Fruit fly (Drosophila melanogaster) whole organism, embryonic: ENCODE results near the gene snz.

ENCODE experiments used
- Bgb ChIP-seq: fragments of 200-800 bp; sonication (Bioruptor generic); IDR thresholded peaks from 2 replicates; pipeline ENCODE4 v1.3.6; 2022; ENCODE audit warnings: missing biosample characterization, missing genetic modification characterization; ENCODE audit not compliant: partially characterized antibody
- CG10147 ChIP-seq: fragments of 200-800 bp; sonication (Bioruptor generic); optimal IDR thresholded peaks from 2 replicates; lab custom pipeline; 2019; ENCODE audit warnings: missing biosample characterization, mild to moderate bottlenecking, missing genetic modification characterization, moderate library complexity
- CG11560 ChIP-seq: fragments of 200-800 bp; sonication (Bioruptor generic); IDR thresholded peaks from 3 replicates; pipeline ENCODE4 v1.3.6; 2022; ENCODE audit warnings: missing biosample characterization, missing genetic modification characterization
- CG13287 ChIP-seq: fragments of 200-800 bp; sonication (Bioruptor generic); IDR thresholded peaks from 2 replicates; pipeline ENCODE4 v1.3.6; 2022; ENCODE audit warnings: missing biosample characterization, missing genetic modification characterization; ENCODE audit not compliant: partially characterized antibody
- CG14014 ChIP-seq: fragments of 200-800 bp; sonication (Bioruptor generic); IDR thresholded peaks from 2 replicates; pipeline ENCODE4 v1.3.6; 2022; ENCODE audit warnings: missing biosample characterization, missing genetic modification characterization
- CG14710 ChIP-seq: fragments of 200-800 bp; sonication (Bioruptor generic); optimal IDR thresholded peaks from 3 replicates; lab custom pipeline; 2019; ENCODE audit warnings: missing biosample characterization, mild to moderate bottlenecking, missing genetic modification characterization, moderate library complexity
- CG14965 ChIP-seq: fragments of 200-800 bp; sonication (Bioruptor generic); optimal IDR thresholded peaks from 2 replicates; lab custom pipeline; 2016; ENCODE audit warnings: missing biosample characterization, missing genetic modification characterization, borderline replicate concordance
- CG16779 ChIP-seq: fragments of 200-800 bp; sonication (Bioruptor generic); IDR thresholded peaks from 2 replicates; pipeline ENCODE4 v1.3.6; 2022; ENCODE audit warnings: missing biosample characterization, missing genetic modification characterization
- CG1792 ChIP-seq: fragments of 200-800 bp; sonication (Bioruptor generic); optimal IDR thresholded peaks from 2 replicates; lab custom pipeline; 2016; ENCODE audit warnings: missing biosample characterization, missing genetic modification characterization
- CG18476 ChIP-seq: fragments of 200-800 bp; sonication (Bioruptor generic); optimal IDR thresholded peaks from 2 replicates; lab custom pipeline; 2016; ENCODE audit warnings: missing biosample characterization, mild to moderate bottlenecking, missing genetic modification characterization
- CG3065 ChIP-seq: fragments of 200-800 bp; sonication (Bioruptor generic); optimal IDR thresholded peaks from 2 replicates; lab custom pipeline; 2016; ENCODE audit warnings: missing biosample characterization, missing genetic modification characterization
- CG31365 ChIP-seq: fragments of 200-800 bp; sonication (Bioruptor generic); optimal IDR thresholded peaks from 2 replicates; lab custom pipeline; 2018; ENCODE audit warnings: missing biosample characterization, mild to moderate bottlenecking, missing genetic modification characterization
- CG31388 ChIP-seq: fragments of 200-800 bp; sonication (Bioruptor generic); optimal IDR thresholded peaks from 2 replicates; lab custom pipeline; 2016; ENCODE audit warnings: missing biosample characterization, missing genetic modification characterization
- CG3838 ChIP-seq: fragments of 200-800 bp; sonication (Bioruptor generic); optimal IDR thresholded peaks from 3 replicates; lab custom pipeline; 2016; ENCODE audit warnings: missing biosample characterization, missing genetic modification characterization
- CG4707 ChIP-seq: fragments of 200-800 bp; sonication (Bioruptor generic); optimal IDR thresholded peaks from 2 replicates; lab custom pipeline; 2018; ENCODE audit warnings: missing biosample characterization, mild to moderate bottlenecking, missing genetic modification characterization, moderate library complexity
- CG6854 ChIP-seq: fragments of 200-800 bp; sonication (Bioruptor generic); optimal IDR thresholded peaks from 3 replicates; lab custom pipeline; 2017; ENCODE audit warnings: missing biosample characterization, mild to moderate bottlenecking, missing genetic modification characterization
- CG7839 ChIP-seq: fragments of 200-800 bp; sonication (Bioruptor generic); optimal IDR thresholded peaks from 3 replicates; lab custom pipeline; 2018; ENCODE audit warnings: missing biosample characterization, mild to moderate bottlenecking, missing genetic modification characterization, moderate library complexity
- CG7963 ChIP-seq: fragments of 200-800 bp; sonication (Bioruptor generic); IDR thresholded peaks from 3 replicates; pipeline ENCODE4 v1.3.6; 2022; ENCODE audit warnings: missing biosample characterization, missing genetic modification characterization; ENCODE audit not compliant: partially characterized antibody
- CG8924 ChIP-seq: fragments of 200-800 bp; optimal IDR thresholded peaks from 3 replicates; lab custom pipeline; 2019; ENCODE audit warnings: missing biosample characterization, mild to moderate bottlenecking, missing genetic modification characterization, moderate library complexity
- Chrac-16 ChIP-seq: fragments of 200-800 bp; sonication (Bioruptor generic); optimal IDR thresholded peaks from 3 replicates; lab custom pipeline; 2016; ENCODE audit warnings: missing biosample characterization, missing genetic modification characterization
- Eip74EF ChIP-seq, 2 experiments: fragments of 200-800 bp in 1 of 2; fragments of >200 bp in 1 of 2; sonication (Bioruptor generic) in 1 of 2; optimal IDR thresholded peaks; 2 replicates each; lab custom pipeline; 2017 to 2019; ENCODE audit warnings: missing biosample characterization in 2 of 2, missing genetic modification characterization in 2 of 2, mild to moderate bottlenecking in 1 of 2, moderate library complexity in 1 of 2
- Hr3 ChIP-seq: fragments of 200-800 bp; sonication (Bioruptor generic); optimal IDR thresholded peaks from 3 replicates; lab custom pipeline; 2016; ENCODE audit warnings: missing biosample characterization, missing genetic modification characterization
- Max ChIP-seq: fragments of 200-800 bp; sonication (Bioruptor generic); optimal IDR thresholded peaks from 2 replicates; lab custom pipeline; 2016; ENCODE audit warnings: missing biosample characterization, mild to moderate bottlenecking, missing genetic modification characterization
- NC2β ChIP-seq: fragments of 200-800 bp; sonication (Bioruptor generic); optimal IDR thresholded peaks from 2 replicates; lab custom pipeline; 2016; ENCODE audit warnings: missing biosample characterization, missing genetic modification characterization
- Nf-YB ChIP-seq: fragments of 200-800 bp; sonication (Bioruptor generic); optimal IDR thresholded peaks from 3 replicates; lab custom pipeline; 2019; ENCODE audit warnings: missing biosample characterization, mild to moderate bottlenecking, missing genetic modification characterization, moderate library complexity
- Nf-YC ChIP-seq: fragments of 200-800 bp; optimal IDR thresholded peaks from 3 replicates; lab custom pipeline; 2019; ENCODE audit warnings: missing biosample characterization, mild to moderate bottlenecking, missing genetic modification characterization, moderate library complexity
- Oaz ChIP-seq: fragments of 200-800 bp; sonication (Bioruptor generic); IDR thresholded peaks from 2 replicates; pipeline ENCODE4 v1.3.6; 2022; ENCODE audit warnings: missing biosample characterization, missing genetic modification characterization
- Oli ChIP-seq: fragments of 200-800 bp; sonication (Bioruptor generic); optimal IDR thresholded peaks from 2 replicates; lab custom pipeline; 2018; ENCODE audit warnings: missing biosample characterization, mild to moderate bottlenecking, missing genetic modification characterization, moderate library complexity
- ara ChIP-seq: fragments of 200-800 bp; sonication (Bioruptor generic); IDR thresholded peaks from 2 replicates; pipeline ENCODE4 v1.3.6; 2022; ENCODE audit warnings: missing biosample characterization, missing genetic modification characterization
- cato ChIP-seq: fragments of 200-800 bp; sonication (Bioruptor generic); optimal IDR thresholded peaks from 2 replicates; lab custom pipeline; 2016; ENCODE audit warnings: missing biosample characterization, missing genetic modification characterization, borderline replicate concordance
- cg ChIP-seq: fragments of 200-800 bp; sonication (Bioruptor generic); optimal IDR thresholded peaks from 3 replicates; lab custom pipeline; 2019; ENCODE audit warnings: missing biosample characterization, mild to moderate bottlenecking, missing genetic modification characterization, moderate library complexity
- chif ChIP-seq, 2 experiments: fragments of 200-800 bp; sonication (Bioruptor generic); optimal IDR thresholded peaks; 3 replicates each; lab custom pipeline; 2016; ENCODE audit warnings: missing biosample characterization in 2 of 2, missing genetic modification characterization in 2 of 2
- chm ChIP-seq: fragments of 200-800 bp; sonication (Bioruptor generic); IDR thresholded peaks from 2 replicates; pipeline ENCODE4 v1.3.6; 2022; ENCODE audit warnings: missing biosample characterization, missing genetic modification characterization
- corto ChIP-seq: fragments of 200-800 bp; sonication (Bioruptor generic); optimal IDR thresholded peaks from 2 replicates; lab custom pipeline; 2016; ENCODE audit warnings: missing biosample characterization, mild to moderate bottlenecking, missing genetic modification characterization, moderate library complexity
- dimm ChIP-seq: fragments of 200-800 bp; sonication (Bioruptor generic); IDR thresholded peaks from 2 replicates; pipeline ENCODE4 v1.3.6; 2022; ENCODE audit warnings: missing biosample characterization, missing genetic modification characterization
- fd96Cb ChIP-seq: fragments of 200-800 bp; sonication (Bioruptor generic); optimal IDR thresholded peaks from 2 replicates; lab custom pipeline; 2018; ENCODE audit warnings: missing biosample characterization, mild to moderate bottlenecking, missing genetic modification characterization, moderate library complexity
- gem ChIP-seq: fragments of 200-800 bp; sonication (Bioruptor generic); optimal IDR thresholded peaks from 2 replicates; lab custom pipeline; 2019; ENCODE audit warnings: missing biosample characterization, mild to moderate bottlenecking, missing genetic modification characterization, moderate library complexity
- gfzf ChIP-seq: fragments of 200-800 bp; sonication (Bioruptor generic); optimal IDR thresholded peaks from 2 replicates; lab custom pipeline; 2016; ENCODE audit warnings: missing biosample characterization, mild to moderate bottlenecking, missing genetic modification characterization, moderate library complexity
- grau ChIP-seq: fragments of 200-800 bp; optimal IDR thresholded peaks from 3 replicates; lab custom pipeline; 2019; ENCODE audit warnings: missing biosample characterization, mild to moderate bottlenecking, missing genetic modification characterization, moderate library complexity
- gsb ChIP-seq: fragments of 200-800 bp; sonication (Bioruptor generic); IDR thresholded peaks from 2 replicates; pipeline ENCODE4 v1.3.6; 2022; ENCODE audit warnings: missing biosample characterization, missing genetic modification characterization
- gt ChIP-seq: fragments of 200-800 bp; sonication (Bioruptor generic); IDR thresholded peaks from 2 replicates; pipeline ENCODE4 v1.3.6; 2022; ENCODE audit warnings: missing biosample characterization, missing genetic modification characterization
- hkb ChIP-seq, 2 experiments: fragments of 200-800 bp in 1 of 2; fragments of >200 bp in 1 of 2; sonication (Bioruptor generic) in 1 of 2; IDR thresholded peaks in 1 of 2; optimal IDR thresholded peaks in 1 of 2; 2 replicates each; pipeline versions ENCODE4 v1.3.6 to Lab custom; 2017 to 2022; ENCODE audit warnings: missing biosample characterization in 1 of 2, missing genetic modification characterization in 1 of 2
- pan ChIP-seq, 4 experiments: fragments of >200 bp in 3 of 4; fragments of 200-800 bp in 1 of 4; sonication (Bioruptor generic) in 1 of 4; optimal IDR thresholded peaks in 3 of 4; IDR thresholded peaks in 1 of 4; 2 replicates each; pipeline versions ENCODE4 v1.3.6 to Lab custom; 2017 to 2022; ENCODE audit warnings: missing biosample characterization in 2 of 4, missing genetic modification characterization in 2 of 4, mixed read lengths in 1 of 4
- pho ChIP-seq: fragments of 200-800 bp; sonication (Bioruptor generic); optimal IDR thresholded peaks from 2 replicates; lab custom pipeline; 2016; ENCODE audit warnings: missing biosample characterization, missing genetic modification characterization
- pnt ChIP-seq: fragments of 200-800 bp; sonication (Bioruptor generic); optimal IDR thresholded peaks from 3 replicates; lab custom pipeline; 2016; ENCODE audit warnings: missing biosample characterization, missing genetic modification characterization
- run ChIP-seq: fragments of 200-800 bp; sonication (Bioruptor generic); optimal IDR thresholded peaks from 3 replicates; lab custom pipeline; 2018; ENCODE audit warnings: missing biosample characterization, mild to moderate bottlenecking, missing genetic modification characterization
- tna ChIP-seq: fragments of 200-800 bp; sonication (Bioruptor generic); IDR thresholded peaks from 2 replicates; pipeline ENCODE4 v1.3.6; 2022; ENCODE audit warnings: missing biosample characterization, missing genetic modification characterization; ENCODE audit not compliant: partially characterized antibody
- tx ChIP-seq: fragments of 200-800 bp; sonication (Bioruptor generic); optimal IDR thresholded peaks from 2 replicates; lab custom pipeline; 2016; ENCODE audit warnings: missing biosample characterization, missing genetic modification characterization
- wdn ChIP-seq: fragments of 200-800 bp; sonication (Bioruptor generic); IDR thresholded peaks from 2 replicates; pipeline ENCODE4 v1.3.6; 2022; ENCODE audit warnings: missing biosample characterization, missing genetic modification characterization

snz gene

dm6 chrX:7934679-7935078 is 22.8 kb downstream of the snz start, which contains the start of gene RpS14b (continued):
- TF ChIP-seq Oli (tag; lab: Kevin White, UChicago): no peak
- TF ChIP-seq tna: 0 out of 2 replicates have a peak, but pooled peaks have one; percentile 33
- peak; percentile 44 for TF ChIP-seq gfzf (GFP tag; lab: Kevin White, UChicago)
- TF ChIP-seq CG31388 (GFP tag; lab: Kevin White, UChicago): no peak
- no peak for TF ChIP-seq CG11560 (tag; lab: Robert Waterston, UW)
- TF ChIP-seq CG14965 (GFP tag; lab: Kevin White, UChicago): no peak
- TF ChIP-seq NC2β (GFP tag; lab: Kevin White, UChicago): peak; percentile 70
- TF ChIP-seq CG13287: peak; percentile 82
- TF ChIP-seq chm: peak; percentile 82
- TF ChIP-seq CG18476 (GFP tag; lab: Kevin White, UChicago): peak; percentile 18
- no peak for TF ChIP-seq CG10147 (GFP tag; lab: Kevin White, UChicago)
- TF ChIP-seq Hr3 (GFP tag; lab: Kevin White, UChicago): no peak
- no peak for TF ChIP-seq CG16779 (GFP tag; lab: Robert Waterston, UW)
- TF ChIP-seq pnt (GFP tag; lab: Kevin White, UChicago): no peak
- TF ChIP-seq wdn (GFP tag; lab: Robert Waterston, UW): peak; percentile 51
- TF ChIP-seq hkb (optimal IDR thresholded peaks at IDR 0.05; lab: Kevin White, UChicago): peak; percentile 36
- TF ChIP-seq hkb (GFP tag; IDR thresholded peaks at IDR 0.05; lab: Robert Waterston, UW): peak; percentile 71
- TF ChIP-seq Oaz (GFP tag; lab: Robert Waterston, UW): peak; percentile 52
- TF ChIP-seq pho (GFP tag; lab: Kevin White, UChicago): peak; percentile 53
- TF ChIP-seq Bgb (GFP tag; lab: Robert Waterston, UW): peak; percentile 69
- no peak for TF ChIP-seq Eip74EF (GFP tag; optimal IDR thresholded peaks at IDR 0.05; lab: Kevin White, UChicago)
- TF ChIP-seq grau (tag; lab: Kevin White, UChicago): peak; percentile 36
- TF ChIP-seq CG8924: no peak
- peak; percentile 51 for TF ChIP-seq Max
- TF ChIP-seq gem (tag; lab: Kevin White, UChicago): peak; percentile 23
- TF ChIP-seq pan (optimal IDR thresholded peaks at IDR 0.05; lab: Kevin White, UChicago): no peak
- TF ChIP-seq pan (GFP tag; optimal IDR thresholded peaks at IDR 0.05 in 1 of 2, IDR thresholded peaks at IDR 0.05 in 1 of 2): peak in 1 of 2 experiments; percentile 74
- no peak for TF ChIP-seq run (tag; lab: Kevin White, UChicago)
- no peak for TF ChIP-seq CG3065 (GFP tag; lab: Kevin White, UChicago)
- peak; percentile 56 for TF ChIP-seq ara (GFP tag; lab: Robert Waterston, UW)
- TF ChIP-seq Nf-YC (tag; lab: Kevin White, UChicago): peak; percentile 69
- peak; percentile 60; the same call in 1 of the 2 replicates for TF ChIP-seq CG14014
- TF ChIP-seq gsb (GFP tag; lab: Robert Waterston, UW): peak; percentile 51; the same call in 1 of the 2 replicates
- peak; percentile 10 for TF ChIP-seq cg (GFP tag; lab: Kevin White, UChicago)
- TF ChIP-seq cato (GFP tag; lab: Kevin White, UChicago): no peak
- peak; percentile 54 for TF ChIP-seq CG14710 (tag; lab: Kevin White, UChicago)
- TF ChIP-seq CG7839: peak; percentile 31
- peak; percentile 1 for TF ChIP-seq CG4707 (GFP tag; lab: Kevin White, UChicago)
- TF ChIP-seq Chrac-16 (GFP tag; lab: Kevin White, UChicago): peak; percentile 27
- TF ChIP-seq tx (GFP tag; lab: Kevin White, UChicago): peak; percentile 1
- TF ChIP-seq chif (GFP tag; optimal IDR thresholded peaks at IDR 0.05; lab: Kevin White, UChicago): peak; percentile 5 to 52
- TF ChIP-seq dimm (GFP tag; lab: Robert Waterston, UW): no peak
- no peak for TF ChIP-seq fd96Cb
- TF ChIP-seq CG3838 (GFP tag; lab: Kevin White, UChicago): no peak
- TF ChIP-seq CG7963 (GFP tag; lab: Robert Waterston, UW): 0 out of 3 replicates have a peak, but pooled peaks have one; percentile 43
- TF ChIP-seq corto (GFP tag; lab: Kevin White, UChicago): no peak
- peak; percentile 32 for TF ChIP-seq CG6854 (GFP tag; lab: Kevin White, UChicago)
- peak; percentile 58 for TF ChIP-seq Nf-YB
- TF ChIP-seq CG31365 (tag; lab: Kevin White, UChicago): peak; percentile 41
- TF ChIP-seq CG1792 (GFP tag; lab: Kevin White, UChicago): peak; percentile 50
- no peak for TF ChIP-seq gt (GFP tag; lab: Robert Waterston, UW)
